Fruit fly (Drosophila melanogaster): ENCODE measurements around the gene CG15747.

The CG15747 gene

DNA sequence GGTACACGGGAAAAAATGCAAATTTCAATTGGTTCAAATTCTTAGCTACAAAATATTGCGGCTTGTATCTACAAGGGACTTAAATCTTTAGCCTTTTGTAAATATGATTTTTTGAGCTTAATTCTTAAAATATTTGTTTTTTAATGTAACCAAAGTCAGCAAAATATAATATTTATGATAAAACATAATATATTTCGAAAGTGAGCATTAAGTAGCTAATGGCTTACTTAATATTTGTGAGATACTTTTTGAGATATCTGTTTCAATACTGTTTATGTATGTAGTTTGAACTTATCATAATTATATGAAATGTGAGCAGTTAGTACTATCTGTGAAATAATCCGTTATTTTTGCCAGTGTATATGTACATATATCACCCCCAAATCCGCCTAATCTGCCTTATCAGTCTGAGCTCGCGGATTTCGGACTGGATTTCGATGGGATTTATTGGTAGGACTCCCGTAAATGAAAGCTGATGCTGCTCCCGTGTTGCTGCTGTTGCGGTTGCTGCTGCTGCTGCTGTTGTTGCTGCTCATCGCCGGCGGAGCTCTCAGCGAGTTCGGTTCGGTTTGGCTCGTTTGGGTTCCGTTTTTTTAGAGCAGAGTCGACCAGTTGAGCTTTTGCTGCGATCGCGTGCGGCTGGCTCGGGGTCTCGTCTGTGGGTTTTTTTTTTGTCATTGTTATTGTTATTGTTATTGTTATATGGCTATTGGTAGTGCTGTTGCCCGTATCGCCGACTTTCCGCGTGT lies 17.2 kb upstream of the CG15747 start (continued):
- TF ChIP-seq CG9876 (GFP tag; optimal IDR thresholded peaks at IDR 0.05) (no peak), cato (GFP tag; optimal IDR thresholded peaks at IDR 0.05; ENCODE audit: borderline replicate concordance) (no peak), CG13424 (tag; optimal IDR thresholded peaks at IDR 0.05) (peak; percentile 9), sens (GFP tag) (peak; percentile 58), toy (GFP tag; IDR thresholded peaks at IDR 0.05) (no peak), eyg (GFP tag; optimal IDR thresholded peaks at IDR 0.05) (no peak), Trl (optimal IDR thresholded peaks at IDR 0.05) (peak in 1 of 2 experiments; percentile 23), Trl (GFP tag; optimal IDR thresholded peaks at IDR 0.05) (no peak), Med (GFP tag) (peak; percentile 43), sob (GFP tag; IDR thresholded peaks at IDR 0.05) (peak; percentile 40; the same call in 1 of the 2 replicates), Opbp (GFP tag; IDR thresholded peaks at IDR 0.05; ENCODE audit: partially characterized antibody) (no peak), disco-r (GFP tag; optimal IDR thresholded peaks at IDR 0.05) (no peak), CG17829 (tag; optimal IDR thresholded peaks at IDR 0.05) (no peak), CG9609 (GFP tag; optimal IDR thresholded peaks at IDR 0.05) (no peak), gcm2 (GFP tag; optimal IDR thresholded peaks at IDR 0.05) (no peak), CG17385 (GFP tag; optimal IDR thresholded peaks at IDR 0.05) (peak; percentile 27), CG32532 (GFP tag; IDR thresholded peaks at IDR 0.05) (peak; percentile 51; the same call in 1 of the 2 replicates), Xbp1 (GFP tag; optimal IDR thresholded peaks at IDR 0.05) (peak; percentile 40), sqz (GFP tag; optimal IDR thresholded peaks at IDR 0.05) (peak; percentile 39), bab2 (GFP tag; optimal IDR thresholded peaks at IDR 0.05) (no peak), CG6175 (GFP tag; IDR thresholded peaks at IDR 0.05) (peak; percentile 60; the same call in 1 of the 3 replicates), CG9727 (GFP tag; optimal IDR thresholded peaks at IDR 0.05) (peak; percentile 53), CG14710 (tag; optimal IDR thresholded peaks at IDR 0.05) (peak; percentile 9), CG2120 (GFP tag; optimal IDR thresholded peaks at IDR 0.05) (peak; percentile 49), CG2889 (GFP tag; IDR thresholded peaks at IDR 0.05) (no peak), CG13287 (GFP tag; IDR thresholded peaks at IDR 0.05; ENCODE audit: partially characterized antibody) (peak; percentile 33; the same call in 1 of the 2 replicates), CG9817 (tag; optimal IDR thresholded peaks at IDR 0.05) (peak; percentile 25), CoRest (tag; optimal IDR thresholded peaks at IDR 0.05) (peak; percentile 66), Six4 (GFP tag; optimal IDR thresholded peaks at IDR 0.05) (no peak), CG8290 (GFP tag; optimal IDR thresholded peaks at IDR 0.05) (no peak), CG8290 (tag; optimal IDR thresholded peaks at IDR 0.05) (peak in 1 of 2 experiments; percentile 12), CG10209 (GFP tag; optimal IDR thresholded peaks at IDR 0.05) (peak; percentile 8), nom (GFP tag; optimal IDR thresholded peaks at IDR 0.05) (peak; percentile 35), CG2678 (tag; optimal IDR thresholded peaks at IDR 0.05) (peak; percentile 70), CG12769 (tag; optimal IDR thresholded peaks at IDR 0.05) (peak; percentile 70), CG13775 (GFP tag; optimal IDR thresholded peaks at IDR 0.05) (peak; percentile 45), sd (tag; optimal IDR thresholded peaks at IDR 0.05) (no peak), CG8924 (tag; optimal IDR thresholded peaks at IDR 0.05) (peak; percentile 25), Fer1 (GFP tag; optimal IDR thresholded peaks at IDR 0.05) (peak; percentile 19), CG14050 (GFP tag; IDR thresholded peaks at IDR 0.05) (no peak), nau (GFP tag; optimal IDR thresholded peaks at IDR 0.05) (peak; percentile 9), CG12155 (GFP tag; optimal IDR thresholded peaks at IDR 0.05) (peak; percentile 22), CG16813 (GFP tag; IDR thresholded peaks at IDR 0.05; ENCODE audit: partially characterized antibody) (no peak), CG1024 (GFP tag; IDR thresholded peaks at IDR 0.05) (no peak), CG12219 (GFP tag; optimal IDR thresholded peaks at IDR 0.05) (no peak), Meics (GFP tag; optimal IDR thresholded peaks at IDR 0.05) (peak; percentile 54), CkIIα-i1 (GFP tag; IDR thresholded peaks at IDR 0.05) (no peak), CG8388 (GFP tag; optimal IDR thresholded peaks at IDR 0.05) (peak; percentile 26), gem (tag; optimal IDR thresholded peaks at IDR 0.05) (peak; percentile 67), CG6765 (GFP tag; optimal IDR thresholded peaks at IDR 0.05) (peak; percentile 2)
